Worm (Caenorhabditis elegans): ENCODE data around the gene msd-4.

The msd-4 gene

ce11 chrIII:4899728-4900127, 31.2 kb upstream of the msd-4 start (continued):
- peak; percentile 88 for TF ChIP-seq ceh-14 (tag; optimal IDR thresholded peaks at IDR 0.05)
- peak; percentile 70 for TF ChIP-seq elt-2 (tag; optimal IDR thresholded peaks at IDR 0.05)
- TF ChIP-seq pha-2 (tag; optimal IDR thresholded peaks at IDR 0.05), result peak; percentile 43
- TF ChIP-seq ceh-30 (tag; optimal IDR thresholded peaks at IDR 0.05), result peak; percentile 5
- TF ChIP-seq fkh-10 (GFP tag; optimal IDR thresholded peaks at IDR 0.05), result peak; percentile 72
- no peak for TF ChIP-seq hlh-13 (GFP tag; optimal IDR thresholded peaks at IDR 0.05)
- peak; percentile 98 for TF ChIP-seq rnt-1 (tag; optimal IDR thresholded peaks at IDR 0.05)
- TF ChIP-seq pqm-1 (tag; optimal IDR thresholded peaks at IDR 0.05), result peak; percentile 77
- peak; percentile 96 for TF ChIP-seq ref-2 (tag; optimal IDR thresholded peaks at IDR 0.05)
- no peak for TF ChIP-seq K02D7.2 (tag; optimal IDR thresholded peaks at IDR 0.05)
- TF ChIP-seq odd-2 (tag; optimal IDR thresholded peaks at IDR 0.05), result no peak
- no peak for TF ChIP-seq pha-4 (tag; optimal IDR thresholded peaks at IDR 0.05)
- TF ChIP-seq ama-1 (optimal IDR thresholded peaks at IDR 0.05), result no peak
- TF ChIP-seq ceh-22 (tag; optimal IDR thresholded peaks at IDR 0.05), result peak; percentile 41
- peak; percentile 33 for TF ChIP-seq K09A11.1 (tag; optimal IDR thresholded peaks at IDR 0.05; ENCODE audit: insufficient read depth)
- TF ChIP-seq nhr-11 (tag; optimal IDR thresholded peaks at IDR 0.05), result no peak
- TF ChIP-seq lim-6 (tag; optimal IDR thresholded peaks at IDR 0.05), result peak; percentile 79
- no peak for TF ChIP-seq fax-1 (tag; optimal IDR thresholded peaks at IDR 0.05)
- peak; percentile 75 for TF ChIP-seq sdc-2 (tag; optimal IDR thresholded peaks at IDR 0.05)
- TF ChIP-seq zip-5 (tag; optimal IDR thresholded peaks at IDR 0.05), result no peak
- peak; percentile 54 for TF ChIP-seq unc-86 (tag; optimal IDR thresholded peaks at IDR 0.05)
- peak; percentile 92 for TF ChIP-seq pros-1 (tag; optimal IDR thresholded peaks at IDR 0.05)
- TF ChIP-seq nfya-1 (tag; optimal IDR thresholded peaks at IDR 0.05), result peak; percentile 97
- peak; percentile 98 for TF ChIP-seq ceh-31 (tag; optimal IDR thresholded peaks at IDR 0.05)
- TF ChIP-seq ceh-2 (tag; optimal IDR thresholded peaks at IDR 0.05), result peak; percentile 70
- TF ChIP-seq F13H6.1 (tag; optimal IDR thresholded peaks at IDR 0.05), result peak; percentile 89
- peak; percentile 60 for TF ChIP-seq C08G9.2 (tag; optimal IDR thresholded peaks at IDR 0.05)
- no peak for TF ChIP-seq ttx-3 (tag; optimal IDR thresholded peaks at IDR 0.05)
- TF ChIP-seq ceh-19 (GFP tag; optimal IDR thresholded peaks at IDR 0.05), result peak; percentile 56
- no peak for TF ChIP-seq lin-11 (tag; optimal IDR thresholded peaks at IDR 0.05)
- peak; percentile 93 for TF ChIP-seq dve-1 (tag; optimal IDR thresholded peaks at IDR 0.05)
- no peak for TF ChIP-seq elt-4 (tag; optimal IDR thresholded peaks at IDR 0.05)
- TF ChIP-seq madf-2 (tag; optimal IDR thresholded peaks at IDR 0.05), result peak; percentile 63
- TF ChIP-seq mec-3 (tag; optimal IDR thresholded peaks at IDR 0.05; ENCODE audit: borderline replicate concordance), result no peak
- no peak for TF ChIP-seq npax-4 (tag; optimal IDR thresholded peaks at IDR 0.05)
- peak; percentile 99 for TF ChIP-seq ets-4 (tag; optimal IDR thresholded peaks at IDR 0.05)

ce11 chrIII:4899035-4899578, 30.6 kb upstream of the msd-4 start, which contains the start of gene nhl-2:
TSS of gene nhl-2 (minus strand) at chrIII:4899085.
- no peak for TF ChIP-seq ets-4 (tag; optimal IDR thresholded peaks at IDR 0.05)
- no peak for TF ChIP-seq ceh-19 (GFP tag; optimal IDR thresholded peaks at IDR 0.05)
- TF ChIP-seq zip-5 (tag; optimal IDR thresholded peaks at IDR 0.05), result no peak
- no peak for TF ChIP-seq K02D7.2 (tag; optimal IDR thresholded peaks at IDR 0.05)
- TF ChIP-seq dve-1 (tag; optimal IDR thresholded peaks at IDR 0.05), result no peak
- no peak for TF ChIP-seq ceh-9 (tag; optimal IDR thresholded peaks at IDR 0.05)

- TF ChIP-seq hlh-30 (tag; optimal IDR thresholded peaks at IDR 0.05; ENCODE audit: insufficient read depth), result no peak
- no peak for TF ChIP-seq hlh-6 (tag; optimal IDR thresholded peaks at IDR 0.05)
- TF ChIP-seq fkh-6 (tag; optimal IDR thresholded peaks at IDR 0.05), result no peak
- no peak for TF ChIP-seq sox-2 (GFP tag; IDR thresholded peaks at IDR 0.05)
- TF ChIP-seq lim-6 (tag; optimal IDR thresholded peaks at IDR 0.05), result no peak
- no peak for TF ChIP-seq mec-3 (tag; optimal IDR thresholded peaks at IDR 0.05; ENCODE audit: borderline replicate concordance)
- no peak for TF ChIP-seq pag-3 (tag; optimal IDR thresholded peaks at IDR 0.05; ENCODE audit: borderline replicate concordance)
- TF ChIP-seq eyg-1 (tag; optimal IDR thresholded peaks at IDR 0.05), result no peak
- no peak for TF ChIP-seq C08G9.2 (tag; optimal IDR thresholded peaks at IDR 0.05)
- TF ChIP-seq madf-2 (tag; optimal IDR thresholded peaks at IDR 0.05), result no peak
- no peak for TF ChIP-seq ceh-19 (GFP tag; optimal IDR thresholded peaks at IDR 0.05)
- no peak for TF ChIP-seq ceh-34 (tag; optimal IDR thresholded peaks at IDR 0.05)
Measured at ce11 chrIII:4895313-4895712, 26.8 kb upstream of the msd-4 start.
